Fruit fly (Drosophila melanogaster): ENCODE measurements around the gene CG42521.
A peak's percentile ranks its signal among the peaks of the same experiment; 100 is the strongest.

CG42521 gene

DNA sequence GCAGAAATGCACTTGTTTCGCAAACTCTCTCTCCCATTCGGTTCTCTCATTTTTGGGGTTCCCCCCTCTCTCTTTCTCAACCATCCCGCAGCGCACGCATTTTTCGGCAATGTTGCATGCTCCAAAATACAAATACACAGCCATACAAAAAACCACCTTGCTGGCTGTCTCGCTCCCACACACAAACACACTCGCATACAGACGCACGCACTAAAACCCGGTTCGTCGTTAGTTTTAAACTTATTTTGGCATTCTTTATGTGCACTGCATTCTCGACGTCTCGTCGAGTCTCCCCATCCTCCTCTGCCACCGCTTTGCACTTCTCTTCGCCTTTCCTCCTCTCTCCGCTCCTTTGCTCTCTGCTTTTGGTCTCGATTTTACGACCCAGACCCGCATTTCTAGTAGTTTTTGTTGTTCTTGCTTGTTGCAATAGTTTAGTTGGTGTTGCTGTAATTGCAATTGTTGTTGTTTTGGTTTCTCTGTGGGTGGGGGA, 43.2 kb upstream of the CG42521 start (continued):
- TF ChIP-seq CG11456 (GFP tag; IDR thresholded peaks at IDR 0.05) (no peak), Myb (GFP tag; optimal IDR thresholded peaks at IDR 0.05) (no peak), cad (GFP tag; optimal IDR thresholded peaks at IDR 0.05) (peak; percentile 15), CG6791 (GFP tag; IDR thresholded peaks at IDR 0.05; ENCODE audit: partially characterized antibody) (peak; percentile 68; the same call in 2 of the 3 replicates), pzg (GFP tag; optimal IDR thresholded peaks at IDR 0.05) (no peak), CG32767 (GFP tag; IDR thresholded peaks at IDR 0.05) (no peak), CG11695 (GFP tag; IDR thresholded peaks at IDR 0.05) (no peak), CG12299 (tag; optimal IDR thresholded peaks at IDR 0.05) (no peak), Dll (GFP tag; IDR thresholded peaks at IDR 0.05; ENCODE audit: partially characterized antibody) (no peak), hb (GFP tag; IDR thresholded peaks at IDR 0.05; ENCODE audit: partially characterized antibody) (no peak), nerfin-1 (tag; optimal IDR thresholded peaks at IDR 0.05) (no peak), BtbVII (GFP tag; optimal IDR thresholded peaks at IDR 0.05) (no peak), zf30C (GFP tag; optimal IDR thresholded peaks at IDR 0.05) (no peak), Hr3 (GFP tag; optimal IDR thresholded peaks at IDR 0.05) (no peak), Dfd (GFP tag; optimal IDR thresholded peaks at IDR 0.05) (no peak), bab2 (GFP tag; optimal IDR thresholded peaks at IDR 0.05) (no peak), gce (GFP tag; IDR thresholded peaks at IDR 0.05) (no peak), CG5953 (GFP tag; IDR thresholded peaks at IDR 0.05) (no peak), kah (GFP tag; optimal IDR thresholded peaks at IDR 0.05) (peak; percentile 70), Dip2 (GFP tag; IDR thresholded peaks at IDR 0.05) (no peak), ham (GFP tag; IDR thresholded peaks at IDR 0.05) (no peak), CG6765 (GFP tag; optimal IDR thresholded peaks at IDR 0.05) (no peak), CG43689 (GFP tag; IDR thresholded peaks at IDR 0.05) (no peak), shn (GFP tag; optimal IDR thresholded peaks at IDR 0.05) (no peak), CG30403 (GFP tag; optimal IDR thresholded peaks at IDR 0.05) (no peak), gcm (GFP tag; optimal IDR thresholded peaks at IDR 0.05) (peak; percentile 95), CG4360 (GFP tag; IDR thresholded peaks at IDR 0.05) (peak; percentile 76), sens (GFP tag) (peak; percentile 46), CG12659 (GFP tag; optimal IDR thresholded peaks at IDR 0.05) (no peak), dati (GFP tag; IDR thresholded peaks at IDR 0.05) (no peak), D (optimal IDR thresholded peaks at IDR 0.05) (no peak), D (GFP tag; optimal IDR thresholded peaks at IDR 0.05) (no peak), CG13296 (GFP tag; optimal IDR thresholded peaks at IDR 0.05) (no peak), CG6175 (GFP tag; IDR thresholded peaks at IDR 0.05) (peak; percentile 37; the same call in 1 of the 3 replicates)

DNA sequence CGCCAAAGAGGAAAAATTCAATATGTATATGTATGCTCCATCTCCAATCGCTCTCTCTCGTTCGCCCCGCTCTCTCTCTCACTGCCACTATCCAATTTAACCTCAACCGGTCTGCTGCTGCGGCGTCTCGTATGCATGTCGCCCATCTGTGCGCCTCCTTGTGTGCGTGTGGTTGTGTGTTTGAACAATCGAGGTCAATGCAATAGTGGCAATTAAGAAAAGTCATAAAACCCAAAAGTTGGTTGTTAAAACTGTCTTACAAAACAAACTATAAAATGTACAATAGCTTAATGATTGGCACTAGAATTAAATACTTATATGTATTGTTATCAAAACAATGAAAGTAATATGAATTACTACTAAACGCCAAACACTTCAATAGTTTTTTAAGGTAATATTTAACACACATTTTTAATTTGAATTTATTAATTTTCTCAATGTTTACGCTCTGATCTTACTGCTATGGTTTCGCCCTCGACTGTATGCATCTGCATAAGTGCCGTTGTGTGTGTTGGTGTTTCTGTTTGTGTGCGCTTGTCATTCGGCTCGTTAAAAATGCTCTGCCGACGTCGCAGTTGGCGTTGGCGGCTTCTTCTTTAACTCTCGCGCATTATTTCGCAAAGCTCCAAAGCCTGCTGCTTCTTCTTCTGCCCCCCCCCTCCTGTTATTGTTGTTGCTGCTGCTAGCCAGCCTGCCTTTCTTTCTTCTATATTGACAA, 42.2 kb upstream of the CG42521 start:
- peak; percentile 21 for TF ChIP-seq BEAF-32 (GFP tag; optimal IDR thresholded peaks at IDR 0.05)
- TF ChIP-seq luna (GFP tag; optimal IDR thresholded peaks at IDR 0.05): peak; percentile 54
- peak; percentile 90 for TF ChIP-seq trh (GFP tag; optimal IDR thresholded peaks at IDR 0.05)
- peak; percentile 85 for TF ChIP-seq Adf1 (GFP tag; IDR thresholded peaks at IDR 0.05)
- peak; percentile 99 for TF ChIP-seq CG13424 (tag; optimal IDR thresholded peaks at IDR 0.05)
- TF ChIP-seq CG14710 (tag; optimal IDR thresholded peaks at IDR 0.05): peak; percentile 98
- TF ChIP-seq cas (GFP tag; IDR thresholded peaks at IDR 0.05): peak; percentile 75
- peak; percentile 94 for TF ChIP-seq cwo (GFP tag; optimal IDR thresholded peaks at IDR 0.05)
- peak; percentile 64 for TF ChIP-seq Antp (GFP tag; optimal IDR thresholded peaks at IDR 0.05)
- TF ChIP-seq Rx (GFP tag; IDR thresholded peaks at IDR 0.05): peak; percentile 59
- no peak for TF ChIP-seq fru (optimal IDR thresholded peaks at IDR 0.05)
- peak; percentile 93 for TF ChIP-seq CG9817 (tag; optimal IDR thresholded peaks at IDR 0.05)
- TF ChIP-seq dan (GFP tag; IDR thresholded peaks at IDR 0.05): no peak
- no peak for TF ChIP-seq vnd (GFP tag; IDR thresholded peaks at IDR 0.05; ENCODE audit: partially characterized antibody)
- TF ChIP-seq Hmr (GFP tag; optimal IDR thresholded peaks at IDR 0.05): peak; percentile 98
- peak; percentile 99 for TF ChIP-seq CG17361 (GFP tag; IDR thresholded peaks at IDR 0.05)
- peak; percentile 92 for TF ChIP-seq Atf6 (GFP tag; IDR thresholded peaks at IDR 0.05)
- TF ChIP-seq CG3163 (GFP tag; optimal IDR thresholded peaks at IDR 0.05): peak; percentile 33
- peak; percentile 61 for TF ChIP-seq CG33213 (GFP tag; optimal IDR thresholded peaks at IDR 0.05)
